Worm (Caenorhabditis elegans): ENCODE data around the gene col-150.

The col-150 gene

ce11 chrV:10265019-10265418 lies 29.4 kb downstream of the col-150 start:
- TF ChIP-seq tbx-37 (GFP tag; conservative IDR thresholded peaks at IDR 0.05): no peak
- TF ChIP-seq pes-1 (GFP tag; IDR thresholded peaks at IDR 0.05): no peak
- no peak for TF ChIP-seq hmbx-1 (tag; optimal IDR thresholded peaks at IDR 0.05)
- TF ChIP-seq ceh-36 (tag; optimal IDR thresholded peaks at IDR 0.05): no peak
- no peak for TF ChIP-seq scrt-1 (GFP tag; IDR thresholded peaks at IDR 0.05)
- no peak for TF ChIP-seq F13C5.2 (tag; optimal IDR thresholded peaks at IDR 0.05)
- no peak for TF ChIP-seq ama-1 (optimal IDR thresholded peaks at IDR 0.05)
- TF ChIP-seq ets-7 (tag; optimal IDR thresholded peaks at IDR 0.05): no peak
- TF ChIP-seq aly-1 (tag; optimal IDR thresholded peaks at IDR 0.05): no peak
- TF ChIP-seq flt-1 (GFP tag; IDR thresholded peaks at IDR 0.05): no peak
- TF ChIP-seq B0310.2 (tag; optimal IDR thresholded peaks at IDR 0.05): no peak
- no peak for TF ChIP-seq sea-1 (GFP tag; conservative IDR thresholded peaks at IDR 0.05)
- TF ChIP-seq tra-4 (tag; optimal IDR thresholded peaks at IDR 0.05): no peak
- no peak for TF ChIP-seq hmg-4 (GFP tag; optimal IDR thresholded peaks at IDR 0.05)
- TF ChIP-seq tbx-11 (GFP tag; IDR thresholded peaks at IDR 0.05): no peak
- no peak for TF ChIP-seq hnd-1 (tag; optimal IDR thresholded peaks at IDR 0.05)
- TF ChIP-seq ceh-13 (GFP tag; optimal IDR thresholded peaks at IDR 0.05): no peak

ce11 chrV:10260460-10260859 lies 34.0 kb downstream of the col-150 start, which contains the start of gene sri-18:
Gene sri-18, minus strand, starts transcription at chrV:10260560.
- no peak for TF ChIP-seq ets-7 (tag; optimal IDR thresholded peaks at IDR 0.05)
- TF ChIP-seq ama-1 (optimal IDR thresholded peaks at IDR 0.05): no peak
- no peak for TF ChIP-seq tra-4 (tag; optimal IDR thresholded peaks at IDR 0.05)
- no peak for TF ChIP-seq flt-1 (GFP tag; IDR thresholded peaks at IDR 0.05)
- TF ChIP-seq pes-1 (GFP tag; IDR thresholded peaks at IDR 0.05): no peak
- no peak for TF ChIP-seq scrt-1 (GFP tag; IDR thresholded peaks at IDR 0.05)
- no peak for TF ChIP-seq hmbx-1 (tag; optimal IDR thresholded peaks at IDR 0.05)
- no peak for TF ChIP-seq aly-1 (tag; optimal IDR thresholded peaks at IDR 0.05)
- no peak for TF ChIP-seq ceh-36 (tag; optimal IDR thresholded peaks at IDR 0.05)
- TF ChIP-seq B0310.2 (tag; optimal IDR thresholded peaks at IDR 0.05): no peak
- TF ChIP-seq F13C5.2 (tag; optimal IDR thresholded peaks at IDR 0.05): no peak
- no peak for TF ChIP-seq hnd-1 (tag; optimal IDR thresholded peaks at IDR 0.05)
- no peak for TF ChIP-seq tbx-11 (GFP tag; IDR thresholded peaks at IDR 0.05)
- no peak for TF ChIP-seq ceh-13 (GFP tag; optimal IDR thresholded peaks at IDR 0.05)
- no peak for TF ChIP-seq hmg-4 (GFP tag; optimal IDR thresholded peaks at IDR 0.05)
- no peak for TF ChIP-seq sea-1 (GFP tag; conservative IDR thresholded peaks at IDR 0.05)
- no peak for TF ChIP-seq tbx-37 (GFP tag; conservative IDR thresholded peaks at IDR 0.05)

ce11 chrV:10256050-10256449 lies 38.4 kb downstream of the col-150 start, which contains the start of gene nhr-232:
Gene nhr-232, plus strand, starts transcription at chrV:10256170.
- TF ChIP-seq ceh-36 (tag; optimal IDR thresholded peaks at IDR 0.05): no peak
- TF ChIP-seq ceh-13 (GFP tag; optimal IDR thresholded peaks at IDR 0.05): no peak
- TF ChIP-seq B0310.2 (tag; optimal IDR thresholded peaks at IDR 0.05): no peak
- TF ChIP-seq pes-1 (GFP tag; IDR thresholded peaks at IDR 0.05): no peak
- TF ChIP-seq hnd-1 (tag; optimal IDR thresholded peaks at IDR 0.05): no peak
- no peak for TF ChIP-seq hmbx-1 (tag; optimal IDR thresholded peaks at IDR 0.05)
- TF ChIP-seq flt-1 (GFP tag; IDR thresholded peaks at IDR 0.05): no peak
- TF ChIP-seq aly-1 (tag; optimal IDR thresholded peaks at IDR 0.05): no peak
- no peak for TF ChIP-seq ets-7 (tag; optimal IDR thresholded peaks at IDR 0.05)
- TF ChIP-seq scrt-1 (GFP tag; IDR thresholded peaks at IDR 0.05): no peak

- TF ChIP-seq hnd-1 (tag; optimal IDR thresholded peaks at IDR 0.05) (no peak), ama-1 (optimal IDR thresholded peaks at IDR 0.05) (no peak), F13C5.2 (tag; optimal IDR thresholded peaks at IDR 0.05) (no peak), scrt-1 (GFP tag; IDR thresholded peaks at IDR 0.05) (no peak), tbx-11 (GFP tag; IDR thresholded peaks at IDR 0.05) (no peak), flt-1 (GFP tag; IDR thresholded peaks at IDR 0.05) (no peak), hmg-4 (GFP tag; optimal IDR thresholded peaks at IDR 0.05) (no peak), pes-1 (GFP tag; IDR thresholded peaks at IDR 0.05) (no peak), ceh-36 (tag; optimal IDR thresholded peaks at IDR 0.05) (no peak), tbx-37 (GFP tag; conservative IDR thresholded peaks at IDR 0.05) (no peak), tra-4 (tag; optimal IDR thresholded peaks at IDR 0.05) (no peak), ceh-13 (GFP tag; optimal IDR thresholded peaks at IDR 0.05) (no peak), hmbx-1 (tag; optimal IDR thresholded peaks at IDR 0.05) (no peak), B0310.2 (tag; optimal IDR thresholded peaks at IDR 0.05) (no peak), sea-1 (GFP tag; conservative IDR thresholded peaks at IDR 0.05) (no peak), ets-7 (tag; optimal IDR thresholded peaks at IDR 0.05) (no peak), aly-1 (tag; optimal IDR thresholded peaks at IDR 0.05) (no peak)
These were observed 39.4 kb downstream of the col-150 start, which contains the start of gene rop-1 for ce11 chrV:10255005-10255472. Gene rop-1, minus strand, starts transcription at chrV:10255055.

ce11 chrV:10252682-10253081 lies 41.8 kb downstream of the col-150 start:
- TF ChIP-seq hnd-1 (tag; optimal IDR thresholded peaks at IDR 0.05): no peak
- TF ChIP-seq ceh-13 (GFP tag; optimal IDR thresholded peaks at IDR 0.05): no peak
- no peak for TF ChIP-seq aly-1 (tag; optimal IDR thresholded peaks at IDR 0.05)
- no peak for TF ChIP-seq ets-7 (tag; optimal IDR thresholded peaks at IDR 0.05)
- no peak for TF ChIP-seq pes-1 (GFP tag; IDR thresholded peaks at IDR 0.05)
- no peak for TF ChIP-seq tbx-37 (GFP tag; conservative IDR thresholded peaks at IDR 0.05)
- TF ChIP-seq tra-4 (tag; optimal IDR thresholded peaks at IDR 0.05): no peak
- no peak for TF ChIP-seq hmbx-1 (tag; optimal IDR thresholded peaks at IDR 0.05)
- TF ChIP-seq ceh-36 (tag; optimal IDR thresholded peaks at IDR 0.05): no peak

- TF ChIP-seq hnd-1 (tag; optimal IDR thresholded peaks at IDR 0.05) (no peak), aly-1 (tag; optimal IDR thresholded peaks at IDR 0.05) (no peak), tra-4 (tag; optimal IDR thresholded peaks at IDR 0.05) (no peak), pes-1 (GFP tag; IDR thresholded peaks at IDR 0.05) (no peak)
These were observed 44.9 kb downstream of the col-150 start for ce11 chrV:10249515-10249914.

- TF ChIP-seq flt-1 (GFP tag; IDR thresholded peaks at IDR 0.05): no peak
- TF ChIP-seq F13C5.2 (tag; optimal IDR thresholded peaks at IDR 0.05): no peak
- TF ChIP-seq B0310.2 (tag; optimal IDR thresholded peaks at IDR 0.05): no peak
- TF ChIP-seq ceh-36 (tag; optimal IDR thresholded peaks at IDR 0.05): no peak
- no peak for TF ChIP-seq ceh-13 (GFP tag; optimal IDR thresholded peaks at IDR 0.05)
- no peak for TF ChIP-seq hmbx-1 (tag; optimal IDR thresholded peaks at IDR 0.05)
- TF ChIP-seq scrt-1 (GFP tag; IDR thresholded peaks at IDR 0.05): no peak
- no peak for TF ChIP-seq ets-7 (tag; optimal IDR thresholded peaks at IDR 0.05)
- TF ChIP-seq aly-1 (tag; optimal IDR thresholded peaks at IDR 0.05): no peak
- no peak for TF ChIP-seq tbx-37 (GFP tag; conservative IDR thresholded peaks at IDR 0.05)
These were observed 46.0 kb downstream of the col-150 start, which contains the start of gene akt-1 for ce11 chrV:10248255-10248979. Gene akt-1, plus strand, starts transcription at chrV:10248905.
